Fruit fly (Drosophila melanogaster) whole organism, wandering third instar larva: ENCODE data around the gene CG14400.

ENCODE experiments used
- Abd-B ChIP-seq: fragments of >200 bp; optimal IDR thresholded peaks from 2 replicates; lab custom pipeline; 2017; ENCODE audit warnings: missing biosample characterization, missing genetic modification characterization
- CG32264 ChIP-seq: fragments of 200-800 bp; sonication (Bioruptor generic); optimal IDR thresholded peaks from 2 replicates; lab custom pipeline; 2016; ENCODE audit warnings: missing biosample characterization, missing genetic modification characterization
- CG9705 ChIP-seq: fragments of 200-800 bp; sonication (Bioruptor generic); optimal IDR thresholded peaks from 2 replicates; lab custom pipeline; 2018; ENCODE audit warnings: missing biosample characterization, mild to moderate bottlenecking, missing genetic modification characterization
- CrebA ChIP-seq: fragments of 200-800 bp; sonication (Bioruptor generic); optimal IDR thresholded peaks from 2 replicates; lab custom pipeline; 2016; ENCODE audit warnings: missing biosample characterization, mild to moderate bottlenecking, missing genetic modification characterization, borderline replicate concordance
- Dfd ChIP-seq: fragments of >200 bp; optimal IDR thresholded peaks from 2 replicates; lab custom pipeline; 2017; ENCODE audit warnings: missing biosample characterization, missing genetic modification characterization
- Dif ChIP-seq: fragments of 200-275, 200-300 bp; sonication (Bioruptor generic); optimal IDR thresholded peaks from 2 replicates; lab custom pipeline; 2018; ENCODE audit warnings: missing biosample characterization, missing genetic modification characterization; ENCODE audit not compliant: partially characterized antibody
- GATAd ChIP-seq: sonication (Bioruptor generic); optimal IDR thresholded peaks from 2 replicates; lab custom pipeline; 2016; ENCODE audit warnings: missing biosample characterization, missing genetic modification characterization
- HLH106 ChIP-seq: fragments of 200-800 bp; optimal IDR thresholded peaks from 3 replicates; lab custom pipeline; 2019; ENCODE audit warnings: missing biosample characterization, mild to moderate bottlenecking, missing genetic modification characterization, moderate library complexity
- Hr78 ChIP-seq: fragments of >200 bp; optimal IDR thresholded peaks from 2 replicates; lab custom pipeline; 2017; ENCODE audit warnings: missing biosample characterization, missing genetic modification characterization
- Hr83 ChIP-seq: fragments of 200-300 bp; sonication (Bioruptor generic); optimal IDR thresholded peaks from 2 replicates; lab custom pipeline; 2016; ENCODE audit warnings: missing biosample characterization, mild to moderate bottlenecking, missing genetic modification characterization, moderate library complexity; ENCODE audit not compliant: poor library complexity, severe bottlenecking
- Mio ChIP-seq: sonication (Bioruptor generic); optimal IDR thresholded peaks from 2 replicates; lab custom pipeline; 2016; ENCODE audit warnings: missing biosample characterization, missing genetic modification characterization
- Myc ChIP-seq: fragments of >200 bp; optimal IDR thresholded peaks from 2 replicates; lab custom pipeline; 2017
- N ChIP-seq: fragments of >200 bp; optimal IDR thresholded peaks from 2 replicates; lab custom pipeline; 2018; ENCODE audit warnings: missing biosample characterization, missing external identifiers, missing genetic modification characterization
- OdsH ChIP-seq: fragments of 200-800 bp; sonication (Bioruptor generic); optimal IDR thresholded peaks from 2 replicates; lab custom pipeline; 2016; ENCODE audit warnings: missing biosample characterization, mild to moderate bottlenecking, missing genetic modification characterization
- Rel ChIP-seq, 2 experiments: fragments of 200-800 bp; sonication (Bioruptor generic) in 1 of 2; optimal IDR thresholded peaks; 2 replicates in 1 of 2; 3 replicates in 1 of 2; lab custom pipeline; 2016 to 2019; ENCODE audit warnings: mild to moderate bottlenecking in 2 of 2, missing biosample characterization in 2 of 2, missing genetic modification characterization in 2 of 2, moderate library complexity in 1 of 2
- Sp1 ChIP-seq: fragments of 200-800 bp; sonication (Bioruptor generic); optimal IDR thresholded peaks from 3 replicates; lab custom pipeline; 2019; ENCODE audit warnings: missing biosample characterization, mild to moderate bottlenecking, missing genetic modification characterization, moderate library complexity
- dl ChIP-seq, 2 experiments: fragments of 175-275, 200-275 bp in 1 of 2; fragments of 200-275 bp in 1 of 2; sonication (Bioruptor generic); optimal IDR thresholded peaks; lab custom pipeline; 2018; ENCODE audit warnings: mild to moderate bottlenecking in 2 of 2, missing biosample characterization in 2 of 2, missing genetic modification characterization in 2 of 2, moderate library complexity in 2 of 2; ENCODE audit not compliant: partially characterized antibody in 2 of 2, insufficient read depth in 1 of 2
- dmrt93B ChIP-seq: fragments of 200-800 bp; sonication (Bioruptor generic); optimal IDR thresholded peaks from 2 replicates; lab custom pipeline; 2018; ENCODE audit warnings: missing biosample characterization, mild to moderate bottlenecking, missing genetic modification characterization
- ey ChIP-seq: fragments of 200-800 bp; sonication (Bioruptor generic); optimal IDR thresholded peaks from 2 replicates; lab custom pipeline; 2016; ENCODE audit warnings: missing biosample characterization, missing genetic modification characterization
- foxo ChIP-seq, 2 experiments: fragments of 200-800 bp; sonication (Bioruptor generic); optimal IDR thresholded peaks; 2 replicates in 1 of 2; 3 replicates in 1 of 2; lab custom pipeline; 2016 to 2017; ENCODE audit warnings: missing biosample characterization in 2 of 2, missing genetic modification characterization in 2 of 2
- fru ChIP-seq: fragments of 200-800 bp; sonication (Bioruptor generic); optimal IDR thresholded peaks from 3 replicates; lab custom pipeline; 2016; ENCODE audit warnings: missing biosample characterization, mild to moderate bottlenecking, missing genetic modification characterization
- h ChIP-seq: fragments of 200-800 bp; sonication (Bioruptor generic); optimal IDR thresholded peaks from 3 replicates; lab custom pipeline; 2016; ENCODE audit warnings: missing biosample characterization, mild to moderate bottlenecking, missing genetic modification characterization
- jim ChIP-seq: fragments of 175-275, 200-325 bp; sonication (Bioruptor generic); optimal IDR thresholded peaks from 2 replicates; lab custom pipeline; 2016; ENCODE audit warnings: missing biosample characterization, mild to moderate bottlenecking, missing genetic modification characterization
- lola ChIP-seq: fragments of >200 bp; optimal IDR thresholded peaks from 2 replicates; lab custom pipeline; 2017; ENCODE audit warnings: missing biosample characterization, missing genetic modification characterization
- psq ChIP-seq: fragments of 200-800 bp; sonication (Bioruptor generic); optimal IDR thresholded peaks from 3 replicates; lab custom pipeline; 2017; ENCODE audit warnings: missing biosample characterization, mild to moderate bottlenecking, missing genetic modification characterization, moderate library complexity
- sage ChIP-seq: fragments of 200-800 bp; sonication (Bioruptor generic); optimal IDR thresholded peaks from 2 replicates; lab custom pipeline; 2016; ENCODE audit warnings: missing biosample characterization, mild to moderate bottlenecking, missing genetic modification characterization
- sv ChIP-seq: fragments of 200-800 bp; sonication (Bioruptor generic); optimal IDR thresholded peaks from 3 replicates; lab custom pipeline; 2016; ENCODE audit warnings: missing biosample characterization, missing genetic modification characterization
- tai ChIP-seq: sonication (Bioruptor generic); optimal IDR thresholded peaks from 2 replicates; lab custom pipeline; 2016; ENCODE audit warnings: missing biosample characterization, missing genetic modification characterization
- usp ChIP-seq: fragments of >200 bp; optimal IDR thresholded peaks from 2 replicates; lab custom pipeline; 2017; ENCODE audit warnings: missing biosample characterization, missing genetic modification characterization
- woc ChIP-seq: sonication (Bioruptor generic); optimal IDR thresholded peaks from 2 replicates; lab custom pipeline; 2016; ENCODE audit warnings: missing biosample characterization, mild to moderate bottlenecking, missing genetic modification characterization

The CG14400 gene

dm6 chr2L:20889857-20890606 is 32.3 kb upstream of the CG14400 start:
- TF ChIP-seq sv (GFP tag; lab: Kevin White, UChicago) = no peak
- TF ChIP-seq woc (GFP tag; lab: Kevin White, UChicago) = no peak
- TF ChIP-seq sage (GFP tag; lab: Kevin White, UChicago) = no peak
- TF ChIP-seq OdsH (GFP tag; lab: Kevin White, UChicago) = no peak
- no peak for TF ChIP-seq HLH106 (tag; lab: Kevin White, UChicago)
- TF ChIP-seq tai (GFP tag; lab: Kevin White, UChicago) = no peak
- no peak for TF ChIP-seq Hr78 (GFP tag; lab: Kevin White, UChicago)
- TF ChIP-seq Rel (GFP tag; optimal IDR thresholded peaks at IDR 0.05; lab: Kevin White, UChicago) = no peak
- TF ChIP-seq Rel (tag; optimal IDR thresholded peaks at IDR 0.05; lab: Kevin White, UChicago) = peak; percentile 19
- TF ChIP-seq dl (GFP tag; optimal IDR thresholded peaks at IDR 0.05; lab: Kevin White, UChicago; ENCODE audit: insufficient read depth in 1 of 2, partially characterized antibody in 2 of 2) = peak in 1 of 2 experiments; percentile 43
- no peak for TF ChIP-seq Mio (GFP tag; lab: Kevin White, UChicago)
- no peak for TF ChIP-seq Dfd (GFP tag; lab: Kevin White, UChicago)
- no peak for TF ChIP-seq Sp1 (GFP tag; lab: Kevin White, UChicago)
- no peak for TF ChIP-seq dmrt93B (GFP tag; lab: Kevin White, UChicago)
- no peak for TF ChIP-seq Hr83 (GFP tag; lab: Kevin White, UChicago)
- peak; percentile 21 for TF ChIP-seq Dif (GFP tag; lab: Kevin White, UChicago)

- TF ChIP-seq Sp1 (GFP tag; lab: Kevin White, UChicago) (peak; percentile 64), tai (GFP tag; lab: Kevin White, UChicago) (no peak), dmrt93B (GFP tag; lab: Kevin White, UChicago) (no peak), CrebA (GFP tag; lab: Kevin White, UChicago) (peak; percentile 18), Rel (GFP tag; optimal IDR thresholded peaks at IDR 0.05; lab: Kevin White, UChicago) (no peak), Rel (tag; optimal IDR thresholded peaks at IDR 0.05; lab: Kevin White, UChicago) (peak; percentile 22)
Measured at dm6 chr2L:20887273-20887672, 29.6 kb upstream of the CG14400 start.

- TF ChIP-seq Rel (GFP tag; optimal IDR thresholded peaks at IDR 0.05; lab: Kevin White, UChicago) (no peak), Rel (tag; optimal IDR thresholded peaks at IDR 0.05; lab: Kevin White, UChicago) (peak; percentile 8), ey (no peak)
Measured at dm6 chr2L:20885889-20886507, 28.3 kb upstream of the CG14400 start.

DNA sequence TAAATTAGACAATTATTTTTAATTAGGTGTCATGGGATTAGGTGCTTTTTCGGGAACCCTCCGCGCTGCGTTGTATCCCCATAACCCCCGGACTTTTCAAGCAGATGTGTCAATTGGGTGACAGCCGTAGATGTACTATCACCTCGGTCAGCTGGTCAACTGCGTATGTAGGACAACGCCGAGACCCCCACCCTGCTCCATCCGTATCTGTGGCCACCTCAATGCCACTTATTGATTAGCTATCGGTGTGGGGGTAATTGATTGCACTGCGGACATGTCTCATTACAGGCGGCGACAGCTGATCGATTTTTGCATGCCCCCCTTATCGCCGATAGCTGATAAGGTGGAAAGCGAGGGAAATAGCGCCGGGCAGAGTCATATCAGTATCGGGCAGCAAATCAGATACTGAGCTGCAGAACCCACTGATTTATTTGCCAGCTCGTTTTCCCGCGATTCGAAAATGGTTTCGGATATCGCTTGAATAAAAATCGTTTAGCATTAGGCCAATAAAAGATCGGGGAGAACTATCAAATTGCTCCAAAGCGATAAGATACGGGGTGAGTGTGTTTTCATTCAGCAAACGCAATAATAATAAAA is 26.0 kb upstream of the CG14400 start:
- TF ChIP-seq Rel (GFP tag; optimal IDR thresholded peaks at IDR 0.05; lab: Kevin White, UChicago) = no peak
- no peak for TF ChIP-seq Rel (tag; optimal IDR thresholded peaks at IDR 0.05; lab: Kevin White, UChicago)
- TF ChIP-seq usp = no peak

dm6 chr2L:20883097-20883496 is 25.4 kb upstream of the CG14400 start:
- TF ChIP-seq psq = no peak
- no peak for TF ChIP-seq CG9705 (GFP tag; lab: Kevin White, UChicago)
- no peak for TF ChIP-seq Hr83 (GFP tag; lab: Kevin White, UChicago)
- TF ChIP-seq ey = no peak
- no peak for TF ChIP-seq GATAd

- TF ChIP-seq Sp1 (GFP tag; lab: Kevin White, UChicago) (no peak), dmrt93B (GFP tag; lab: Kevin White, UChicago) (peak; percentile 10), Hr83 (GFP tag; lab: Kevin White, UChicago) (peak; percentile 91), Dfd (GFP tag; lab: Kevin White, UChicago) (no peak), foxo (GFP tag; optimal IDR thresholded peaks at IDR 0.05; lab: Kevin White, UChicago) (peak in 1 of 2 experiments; percentile 13), Mio (GFP tag; lab: Kevin White, UChicago) (no peak), GATAd (no peak), dl (GFP tag; optimal IDR thresholded peaks at IDR 0.05; lab: Kevin White, UChicago; ENCODE audit: insufficient read depth in 1 of 2, partially characterized antibody in 2 of 2) (no peak), sv (GFP tag; lab: Kevin White, UChicago) (peak; percentile 21), Hr78 (GFP tag; lab: Kevin White, UChicago) (no peak), Myc (lab: Kevin White, UChicago) (no peak), fru (no peak), lola (GFP tag; lab: Kevin White, UChicago) (no peak), jim (GFP tag; lab: Kevin White, UChicago) (no peak), psq (no peak), OdsH (GFP tag; lab: Kevin White, UChicago) (no peak), CG32264 (GFP tag; lab: Kevin White, UChicago) (no peak), HLH106 (tag; lab: Kevin White, UChicago) (no peak), h (GFP tag; lab: Kevin White, UChicago) (peak; percentile 24), woc (GFP tag; lab: Kevin White, UChicago) (no peak), Abd-B (no peak), Rel (GFP tag; optimal IDR thresholded peaks at IDR 0.05; lab: Kevin White, UChicago) (no peak), Rel (tag; optimal IDR thresholded peaks at IDR 0.05; lab: Kevin White, UChicago) (peak; percentile 16), N (no peak), tai (GFP tag; lab: Kevin White, UChicago) (no peak)
Measured at dm6 chr2L:20881353-20882079, 23.8 kb upstream of the CG14400 start.
